Fruit fly (Drosophila melanogaster) whole organism, prepupa: ENCODE data around the gene mre11.

Experiments used
- Blimp-1 ChIP-seq: fragments of 200-800 bp; sonication (Bioruptor generic); optimal IDR thresholded peaks from 3 replicates; lab custom pipeline; 2017; ENCODE audit warnings: missing biosample characterization, missing genetic modification characterization, mild to moderate bottlenecking, moderate library complexity, missing genetic modification reagents
- CG10631 ChIP-seq: fragments of 200-800 bp; sonication (Bioruptor generic); optimal IDR thresholded peaks from 2 replicates; lab custom pipeline; 2016; ENCODE audit warnings: missing biosample characterization, missing genetic modification characterization
- CG11294 ChIP-seq: fragments of 200-800 bp; sonication (Bioruptor generic); IDR thresholded peaks from 2 replicates; pipeline ENCODE4 v1.3.6; 2022; ENCODE audit warnings: missing biosample characterization, missing genetic modification characterization
- CG11762 ChIP-seq: fragments of 200-800 bp; sonication (Bioruptor generic); optimal IDR thresholded peaks from 3 replicates; lab custom pipeline; 2016; ENCODE audit warnings: missing biosample characterization, missing genetic modification characterization; ENCODE audit not compliant: insufficient read depth
- CG11902 ChIP-seq: fragments of 200-800 bp; sonication (Bioruptor generic); optimal IDR thresholded peaks from 3 replicates; lab custom pipeline; 2016; ENCODE audit warnings: missing biosample characterization, missing genetic modification characterization
- CG15336 ChIP-seq: fragments of 200-800 bp; sonication (Bioruptor generic); IDR thresholded peaks from 2 replicates; pipeline ENCODE4 v1.3.6; 2022; ENCODE audit warnings: missing biosample characterization, missing genetic modification characterization
- CG1621 ChIP-seq: fragments of 200-800 bp; sonication (Bioruptor generic); optimal IDR thresholded peaks from 3 replicates; lab custom pipeline; 2018; ENCODE audit warnings: missing biosample characterization, mild to moderate bottlenecking, missing genetic modification characterization
- CG16779 ChIP-seq: fragments of 200-800 bp; sonication (Bioruptor generic); optimal IDR thresholded peaks from 3 replicates; lab custom pipeline; 2017; ENCODE audit warnings: missing biosample characterization, mild to moderate bottlenecking, missing genetic modification characterization
- CG3032 ChIP-seq: fragments of 200-800 bp; optimal IDR thresholded peaks from 2 replicates; lab custom pipeline; 2019; ENCODE audit warnings: missing biosample characterization, mild to moderate bottlenecking, missing genetic modification characterization, moderate library complexity
- CG31627 ChIP-seq: fragments of 200-800 bp; sonication (Bioruptor generic); optimal IDR thresholded peaks from 3 replicates; lab custom pipeline; 2016; ENCODE audit warnings: missing biosample characterization, missing genetic modification characterization
- CG32006 ChIP-seq: fragments of 200-800 bp; sonication (Bioruptor generic); optimal IDR thresholded peaks from 3 replicates; lab custom pipeline; 2017; ENCODE audit warnings: missing biosample characterization, mild to moderate bottlenecking, missing genetic modification characterization
- CG34406 ChIP-seq: fragments of 200-800 bp; sonication (Bioruptor generic); optimal IDR thresholded peaks from 3 replicates; lab custom pipeline; 2016; ENCODE audit warnings: missing biosample characterization, missing genetic modification characterization
- CG3919 ChIP-seq: fragments of 200-800 bp; sonication (Bioruptor generic); optimal IDR thresholded peaks from 3 replicates; lab custom pipeline; 2016; ENCODE audit warnings: missing biosample characterization, missing genetic modification characterization
- CG4318 ChIP-seq: fragments of 200-800 bp; sonication (Bioruptor generic); optimal IDR thresholded peaks from 3 replicates; lab custom pipeline; 2017; ENCODE audit warnings: missing biosample characterization, mild to moderate bottlenecking, missing genetic modification characterization
- CG6163 ChIP-seq: fragments of 200-800 bp; sonication (Bioruptor generic); IDR thresholded peaks from 3 replicates; pipeline ENCODE4 v1.3.6; 2022; ENCODE audit warnings: missing biosample characterization, missing genetic modification characterization
- CG6276 ChIP-seq: fragments of 200-800 bp; sonication (Bioruptor generic); optimal IDR thresholded peaks from 2 replicates; lab custom pipeline; 2017; ENCODE audit warnings: missing biosample characterization, mild to moderate bottlenecking, missing genetic modification characterization
- CG6808 ChIP-seq: fragments of 200-800 bp; sonication (Bioruptor generic); optimal IDR thresholded peaks from 3 replicates; lab custom pipeline; 2017; ENCODE audit warnings: missing biosample characterization, missing genetic modification characterization, mild to moderate bottlenecking, moderate library complexity, missing genetic modification reagents
- CG7368 ChIP-seq: fragments of 200-800 bp; sonication (Bioruptor generic); optimal IDR thresholded peaks from 3 replicates; lab custom pipeline; 2016; ENCODE audit warnings: missing biosample characterization, missing genetic modification characterization
- CG8119 ChIP-seq: fragments of 200-800 bp; sonication (Bioruptor generic); IDR thresholded peaks from 3 replicates; pipeline ENCODE4 v1.3.6; 2022; ENCODE audit warnings: missing biosample characterization, missing genetic modification characterization
- CG8319 ChIP-seq: fragments of 200-800 bp; sonication (Bioruptor generic); optimal IDR thresholded peaks from 3 replicates; lab custom pipeline; 2016; ENCODE audit warnings: missing biosample characterization, missing genetic modification characterization
- CG8632 ChIP-seq: fragments of 200-800 bp; sonication (Bioruptor generic); optimal IDR thresholded peaks from 3 replicates; lab custom pipeline; 2016; ENCODE audit warnings: missing biosample characterization, missing genetic modification characterization
- CG9139 ChIP-seq: fragments of 200-800 bp; sonication (Bioruptor generic); optimal IDR thresholded peaks from 3 replicates; lab custom pipeline; 2017; ENCODE audit warnings: missing biosample characterization, mild to moderate bottlenecking, missing genetic modification characterization
- Eip75B ChIP-seq: fragments of 200-800 bp; sonication (Bioruptor generic); optimal IDR thresholded peaks from 3 replicates; lab custom pipeline; 2016; ENCODE audit warnings: missing biosample characterization, missing genetic modification characterization
- Eip78C ChIP-seq: fragments of 200-800 bp; sonication (Bioruptor generic); peaks from one replicate; lab custom pipeline; 2016; ENCODE audit warnings: missing biosample characterization, missing genetic modification characterization
- Eip93F ChIP-seq: fragments of 200-800 bp; sonication (Bioruptor generic); optimal IDR thresholded peaks from 2 replicates; lab custom pipeline; 2016; ENCODE audit warnings: missing biosample characterization, mild to moderate bottlenecking, missing genetic modification characterization
- Ets21C ChIP-seq: fragments of 200-800 bp; sonication (Bioruptor generic); optimal IDR thresholded peaks from 3 replicates; lab custom pipeline; 2016; ENCODE audit warnings: missing biosample characterization, missing genetic modification characterization
- Ets96B ChIP-seq: fragments of 200-800 bp; optimal IDR thresholded peaks from 2 replicates; lab custom pipeline; 2019; ENCODE audit warnings: missing biosample characterization, mild to moderate bottlenecking, missing genetic modification characterization, moderate library complexity
- Gug ChIP-seq: fragments of 200-800 bp; sonication (Bioruptor generic); IDR thresholded peaks from 2 replicates; pipeline ENCODE4 v1.3.6; 2022; ENCODE audit warnings: missing biosample characterization, missing genetic modification characterization
- Hr38 ChIP-seq: sonication (Bioruptor generic); optimal IDR thresholded peaks from 2 replicates; lab custom pipeline; 2016; ENCODE audit warnings: missing biosample characterization, missing genetic modification characterization
- Hr39 ChIP-seq: fragments of 200-800 bp; sonication (Bioruptor generic); optimal IDR thresholded peaks from 2 replicates; lab custom pipeline; 2016; ENCODE audit warnings: missing biosample characterization, missing genetic modification characterization
- Hr4 ChIP-seq: fragments of 200-800 bp; sonication (Bioruptor generic); optimal IDR thresholded peaks from 3 replicates; lab custom pipeline; 2016; ENCODE audit warnings: missing biosample characterization, missing genetic modification characterization
- Lpt ChIP-seq: fragments of 200-800 bp; sonication (Bioruptor generic); optimal IDR thresholded peaks from 3 replicates; lab custom pipeline; 2016; ENCODE audit warnings: missing biosample characterization, missing genetic modification characterization
- Met ChIP-seq: fragments of 200-800 bp; sonication (Bioruptor generic); optimal IDR thresholded peaks from 3 replicates; lab custom pipeline; 2016; ENCODE audit warnings: missing biosample characterization, missing genetic modification characterization
- OdsH ChIP-seq: fragments of 200-800 bp; sonication (Bioruptor generic); optimal IDR thresholded peaks from 3 replicates; lab custom pipeline; 2016; ENCODE audit warnings: missing biosample characterization, missing genetic modification characterization
- Smox ChIP-seq: fragments of 200-800 bp; sonication (Bioruptor generic); optimal IDR thresholded peaks from 3 replicates; lab custom pipeline; 2016; ENCODE audit warnings: missing biosample characterization, missing genetic modification characterization
- Sox102F ChIP-seq: fragments of 200-800 bp; sonication (Bioruptor generic); optimal IDR thresholded peaks from 2 replicates; lab custom pipeline; 2016; ENCODE audit warnings: missing biosample characterization, mild to moderate bottlenecking, missing genetic modification characterization
- Sox15 ChIP-seq: fragments of 200-800 bp; sonication (Bioruptor generic); optimal IDR thresholded peaks from 3 replicates; lab custom pipeline; 2016; ENCODE audit warnings: missing biosample characterization, missing genetic modification characterization
- achi ChIP-seq: fragments of 200-800 bp; sonication (Bioruptor generic); optimal IDR thresholded peaks from 3 replicates; lab custom pipeline; 2016; ENCODE audit warnings: missing biosample characterization, missing genetic modification characterization
- acj6 ChIP-seq: fragments of 200-800 bp; sonication (Bioruptor generic); optimal IDR thresholded peaks from 3 replicates; lab custom pipeline; 2016; ENCODE audit warnings: missing biosample characterization, missing genetic modification characterization
- cyc ChIP-seq: fragments of 200-800 bp; sonication (Bioruptor generic); optimal IDR thresholded peaks from 3 replicates; lab custom pipeline; 2016; ENCODE audit warnings: missing biosample characterization, missing genetic modification characterization
- dac ChIP-seq: fragments of 200-800 bp; sonication (Bioruptor generic); optimal IDR thresholded peaks from 2 replicates; lab custom pipeline; 2017; ENCODE audit warnings: missing biosample characterization, mild to moderate bottlenecking, missing genetic modification characterization
- eg ChIP-seq: fragments of 200-800 bp; sonication (Bioruptor generic); IDR thresholded peaks from 3 replicates; pipeline ENCODE4 v1.3.6; 2022; ENCODE audit warnings: missing biosample characterization, missing genetic modification characterization
- esn ChIP-seq: fragments of 200-800 bp; sonication (Bioruptor generic); optimal IDR thresholded peaks from 2 replicates; lab custom pipeline; 2016; ENCODE audit warnings: missing biosample characterization, mild to moderate bottlenecking, missing genetic modification characterization, moderate library complexity
- fd59A ChIP-seq: fragments of 200-800 bp; sonication (Bioruptor generic); optimal IDR thresholded peaks from 2 replicates; lab custom pipeline; 2017; ENCODE audit warnings: missing biosample characterization, mild to moderate bottlenecking, missing genetic modification characterization, missing genetic modification reagents
- fd85E ChIP-seq: fragments of 200-800 bp; sonication (Bioruptor generic); optimal IDR thresholded peaks from 3 replicates; lab custom pipeline; 2016; ENCODE audit warnings: missing biosample characterization, missing genetic modification characterization
- lz ChIP-seq: fragments of 200-800 bp; sonication (Bioruptor generic); optimal IDR thresholded peaks from 3 replicates; lab custom pipeline; 2016; ENCODE audit warnings: missing biosample characterization, missing genetic modification characterization
- pdm3 ChIP-seq: fragments of 200-800 bp; sonication (Bioruptor generic); optimal IDR thresholded peaks from 3 replicates; lab custom pipeline; 2016; ENCODE audit warnings: missing biosample characterization, missing genetic modification characterization
- salr ChIP-seq, 2 experiments: fragments of 200-800 bp; sonication (Bioruptor generic); optimal IDR thresholded peaks; 3 replicates each; lab custom pipeline; 2016 to 2018; ENCODE audit warnings: missing biosample characterization in 2 of 2, missing genetic modification characterization in 2 of 2, mild to moderate bottlenecking in 1 of 2
- spab ChIP-seq: fragments of 200-800 bp; sonication (Bioruptor generic); optimal IDR thresholded peaks from 2 replicates; lab custom pipeline; 2017; ENCODE audit warnings: missing biosample characterization, mild to moderate bottlenecking, missing genetic modification characterization, missing genetic modification reagents
- ss ChIP-seq, 2 experiments: fragments of 200-800 bp; sonication (Bioruptor generic); optimal IDR thresholded peaks; 2 replicates in 1 of 2; 3 replicates in 1 of 2; lab custom pipeline; 2017 to 2018; ENCODE audit warnings: mild to moderate bottlenecking in 2 of 2, missing biosample characterization in 2 of 2, missing genetic modification characterization in 2 of 2, moderate library complexity in 1 of 2
- svp ChIP-seq: fragments of 200-800 bp; sonication (Bioruptor generic); peaks from one replicate; lab custom pipeline; 2016; ENCODE audit warnings: missing biosample characterization, missing genetic modification characterization
- topi ChIP-seq: fragments of 200-800 bp; sonication (Bioruptor generic); optimal IDR thresholded peaks from 3 replicates; lab custom pipeline; 2016; ENCODE audit warnings: missing biosample characterization, missing genetic modification characterization
- vri ChIP-seq: fragments of 200-800 bp; sonication (Bioruptor generic); optimal IDR thresholded peaks from 3 replicates; lab custom pipeline; 2016; ENCODE audit warnings: missing biosample characterization, mild to moderate bottlenecking, missing genetic modification characterization

Gene mre11

dm6 chr2L:11277927-11278351, 4.0 kb upstream of the mre11 start, which contains the start of gene CG33695:
TSS of gene CG33695 (plus strand) at chr2L:11278021.
- TF ChIP-seq CG8632 (GFP tag; lab: Kevin White, UChicago) (no peak), CG11294 (GFP tag; lab: Robert Waterston, UW) (no peak), CG8119 (no peak), CG3919 (GFP tag; lab: Kevin White, UChicago) (no peak), pdm3 (no peak), CG1621 (tag; lab: Kevin White, UChicago) (peak; percentile 80), CG34406 (GFP tag; lab: Kevin White, UChicago) (no peak), Hr39 (GFP tag; lab: Kevin White, UChicago) (no peak), CG11902 (GFP tag; lab: Kevin White, UChicago) (no peak), CG32006 (GFP tag; lab: Kevin White, UChicago) (no peak), OdsH (no peak), fd85E (GFP tag; lab: Kevin White, UChicago) (no peak), achi (GFP tag; lab: Kevin White, UChicago) (no peak), CG3032 (peak; percentile 29), salr (GFP tag; optimal IDR thresholded peaks at IDR 0.05; lab: Kevin White, UChicago) (no peak), Met (GFP tag; lab: Kevin White, UChicago) (no peak), Eip78C (no peak), Ets96B (tag; lab: Kevin White, UChicago) (peak; percentile 24), CG6163 (no peak; the same call in 2 of the 3 replicates), Sox102F (GFP tag; lab: Kevin White, UChicago) (no peak), Eip75B (GFP tag; lab: Kevin White, UChicago) (no peak), esn (GFP tag; lab: Kevin White, UChicago) (peak; percentile 77), CG15336 (0 out of 2 replicates have a peak, but pooled peaks have one; percentile 28), CG8319 (GFP tag; lab: Kevin White, UChicago) (peak; percentile 40), fd59A (no peak), Blimp-1 (GFP tag; lab: Kevin White, UChicago) (no peak), CG9139 (GFP tag; lab: Kevin White, UChicago) (no peak), acj6 (no peak), vri (GFP tag; lab: Kevin White, UChicago) (no peak), Sox15 (GFP tag; lab: Kevin White, UChicago) (no peak), CG11762 (GFP tag; lab: Kevin White, UChicago) (no peak), CG16779 (no peak), cyc (peak; percentile 72), spab (GFP tag; lab: Kevin White, UChicago) (no peak), dac (GFP tag; lab: Kevin White, UChicago) (no peak), Smox (no peak), Lpt (no peak), CG6276 (no peak), svp (no peak), lz (peak; percentile 75), Hr38 (no peak), Hr4 (GFP tag; lab: Kevin White, UChicago) (no peak), CG10631 (no peak), topi (GFP tag; lab: Kevin White, UChicago) (peak; percentile 78), Gug (GFP tag; lab: Robert Waterston, UW) (no peak), CG7368 (no peak), CG6808 (GFP tag; lab: Kevin White, UChicago) (no peak), ss (GFP tag; optimal IDR thresholded peaks at IDR 0.05; lab: Kevin White, UChicago) (no peak), Ets21C (GFP tag; lab: Kevin White, UChicago) (no peak), eg (GFP tag; lab: Robert Waterston, UW) (no peak), CG31627 (peak; percentile 73), CG4318 (GFP tag; lab: Kevin White, UChicago) (no peak), Eip93F (GFP tag; lab: Kevin White, UChicago) (no peak)
